Fruit fly (Drosophila melanogaster) whole organism: ENCODE measurements around the gene goe.

Experiments
- CG8478 ChIP-seq: fragments of >200 bp; optimal IDR thresholded peaks from 2 replicates; lab custom pipeline; 2018; ENCODE audit warnings: inconsistent platforms
- Dll ChIP-seq: fragments of >200 bp; optimal IDR thresholded peaks from 2 replicates; lab custom pipeline; 2017
- EcR ChIP-seq, 2 experiments: fragments of >200 bp; optimal IDR thresholded peaks; 2 replicates each; lab custom pipeline; 2017; ENCODE audit warnings: missing biosample characterization in 2 of 2, missing genetic modification characterization in 2 of 2, missing genetic modification reagents in 2 of 2
- pan ChIP-seq: fragments of >200 bp; optimal IDR thresholded peaks from 2 replicates; lab custom pipeline; 2017
- psq ChIP-seq: fragments of >200 bp; optimal IDR thresholded peaks from 2 replicates; lab custom pipeline; 2017
- usp ChIP-seq: fragments of >200 bp; optimal IDR thresholded peaks from 2 replicates; lab custom pipeline; 2017; ENCODE audit warnings: missing biosample characterization, missing genetic modification characterization, mixed read lengths

Gene goe

dm6 chrX:16783141-16783715, 31.5 kb upstream of the goe start, which contains the start of gene if:
Gene if (minus strand): TSS chrX:16783434.
- TF ChIP-seq EcR (GFP tag; optimal IDR thresholded peaks at IDR 0.05; lab: Kevin White, UChicago), result no peak
- TF ChIP-seq usp (GFP tag; lab: Kevin White, UChicago), result no peak
- TF ChIP-seq CG8478 (lab: Kevin White, UChicago), result no peak
- TF ChIP-seq psq (lab: Kevin White, UChicago), result no peak
- TF ChIP-seq Dll, result no peak

- TF ChIP-seq usp (GFP tag; lab: Kevin White, UChicago), result no peak
- no peak for TF ChIP-seq CG8478 (lab: Kevin White, UChicago)
- TF ChIP-seq Dll, result no peak
- TF ChIP-seq EcR (GFP tag; optimal IDR thresholded peaks at IDR 0.05; lab: Kevin White, UChicago), result no peak
- no peak for TF ChIP-seq pan (lab: Kevin White, UChicago)
- no peak for TF ChIP-seq psq (lab: Kevin White, UChicago)
These were observed 30.6 kb upstream of the goe start for dm6 chrX:16782175-16782916.

- no peak for TF ChIP-seq psq (lab: Kevin White, UChicago)
These were observed 29.3 kb upstream of the goe start for dm6 chrX:16781055-16781454.

dm6 chrX:16780244-16780643, 28.5 kb upstream of the goe start:
- TF ChIP-seq psq (lab: Kevin White, UChicago) (no peak), Dll (no peak), EcR (GFP tag; optimal IDR thresholded peaks at IDR 0.05; lab: Kevin White, UChicago) (no peak), pan (lab: Kevin White, UChicago) (no peak), usp (GFP tag; lab: Kevin White, UChicago) (no peak), CG8478 (lab: Kevin White, UChicago) (no peak)

- no peak for TF ChIP-seq psq (lab: Kevin White, UChicago)
- TF ChIP-seq EcR (GFP tag; optimal IDR thresholded peaks at IDR 0.05; lab: Kevin White, UChicago), result no peak
These were observed 26.5 kb upstream of the goe start for dm6 chrX:16778138-16778672.

- TF ChIP-seq Dll, result no peak
- no peak for TF ChIP-seq pan (lab: Kevin White, UChicago)
- no peak for TF ChIP-seq usp (GFP tag; lab: Kevin White, UChicago)
- no peak for TF ChIP-seq CG8478 (lab: Kevin White, UChicago)
- TF ChIP-seq EcR (GFP tag; optimal IDR thresholded peaks at IDR 0.05; lab: Kevin White, UChicago), result no peak
- TF ChIP-seq psq (lab: Kevin White, UChicago), result no peak
These were observed 23.4 kb upstream of the goe start for dm6 chrX:16775083-16775482.

dm6 chrX:16774201-16775061, 22.7 kb upstream of the goe start:
- no peak for TF ChIP-seq EcR (GFP tag; optimal IDR thresholded peaks at IDR 0.05; lab: Kevin White, UChicago)
- TF ChIP-seq psq (lab: Kevin White, UChicago), result no peak
- no peak for TF ChIP-seq usp (GFP tag; lab: Kevin White, UChicago)

- TF ChIP-seq EcR (GFP tag; optimal IDR thresholded peaks at IDR 0.05; lab: Kevin White, UChicago) (no peak), usp (GFP tag; lab: Kevin White, UChicago) (no peak), psq (lab: Kevin White, UChicago) (no peak), pan (lab: Kevin White, UChicago) (no peak), CG8478 (lab: Kevin White, UChicago) (no peak), Dll (no peak)
These were observed 21.4 kb upstream of the goe start for dm6 chrX:16772882-16773827.

dm6 chrX:16768770-16769169, 17.1 kb upstream of the goe start:
- TF ChIP-seq Dll (no peak), usp (GFP tag; lab: Kevin White, UChicago) (no peak), CG8478 (lab: Kevin White, UChicago) (no peak), psq (lab: Kevin White, UChicago) (no peak)

dm6 chrX:16766868-16767431, 15.2 kb upstream of the goe start:
- TF ChIP-seq Dll, result no peak
- TF ChIP-seq EcR (GFP tag; optimal IDR thresholded peaks at IDR 0.05; lab: Kevin White, UChicago), result no peak

- no peak for TF ChIP-seq Dll
- TF ChIP-seq EcR (GFP tag; optimal IDR thresholded peaks at IDR 0.05; lab: Kevin White, UChicago), result no peak
- TF ChIP-seq psq (lab: Kevin White, UChicago), result no peak
- no peak for TF ChIP-seq CG8478 (lab: Kevin White, UChicago)
- TF ChIP-seq usp (GFP tag; lab: Kevin White, UChicago), result no peak
- no peak for TF ChIP-seq pan (lab: Kevin White, UChicago)
These were observed 14.1 kb upstream of the goe start for dm6 chrX:16765809-16766208.
